Fruit fly (Drosophila melanogaster) whole organism, embryonic: Measurements from ENCODE around the gene CG6420.

Experiments used
- BEAF-32 ChIP-seq: fragments of 200-800 bp; sonication (Bioruptor generic); optimal IDR thresholded peaks from 3 replicates; lab custom pipeline; 2017; ENCODE audit warnings: missing biosample characterization, missing genetic modification characterization, mild to moderate bottlenecking, moderate library complexity, missing genetic modification reagents
- Blimp-1 ChIP-seq: fragments of 200-800 bp; sonication (Bioruptor generic); optimal IDR thresholded peaks from 3 replicates; lab custom pipeline; 2018; ENCODE audit warnings: missing biosample characterization, missing genetic modification characterization, mild to moderate bottlenecking, moderate library complexity, missing genetic modification reagents
- C15 ChIP-seq: fragments of 200-800 bp; sonication (Bioruptor generic); IDR thresholded peaks from 3 replicates; pipeline ENCODE4 v1.3.6; 2022; ENCODE audit warnings: missing biosample characterization, missing genetic modification characterization
- CG10321 ChIP-seq: fragments of 200-800 bp; sonication (Bioruptor generic); IDR thresholded peaks from 2 replicates; pipeline ENCODE4 v1.3.6; 2022; ENCODE audit warnings: missing biosample characterization, missing genetic modification characterization
- CG10431 ChIP-seq: fragments of 200-800 bp; sonication (Bioruptor generic); optimal IDR thresholded peaks from 3 replicates; lab custom pipeline; 2018; ENCODE audit warnings: missing biosample characterization, mild to moderate bottlenecking, missing genetic modification characterization
- CG11723 ChIP-seq: fragments of 200-800 bp; sonication (Bioruptor generic); optimal IDR thresholded peaks from 2 replicates; lab custom pipeline; 2017; ENCODE audit warnings: missing biosample characterization, mild to moderate bottlenecking, missing genetic modification characterization
- CG12659 ChIP-seq: fragments of 200-800 bp; sonication (Bioruptor generic); optimal IDR thresholded peaks from 3 replicates; lab custom pipeline; 2017; ENCODE audit warnings: mild to moderate bottlenecking, missing biosample characterization, missing genetic modification reagents, missing genetic modification characterization
- CG17912 ChIP-seq: fragments of 200-800 bp; sonication (Bioruptor generic); optimal IDR thresholded peaks from 2 replicates; lab custom pipeline; 2018; ENCODE audit warnings: missing biosample characterization, mild to moderate bottlenecking, missing genetic modification characterization
- CG2202 ChIP-seq: fragments of 200-800 bp; sonication (Bioruptor generic); optimal IDR thresholded peaks from 2 replicates; lab custom pipeline; 2018; ENCODE audit warnings: missing biosample characterization, mild to moderate bottlenecking, missing genetic modification characterization
- CG32532 ChIP-seq: fragments of 200-800 bp; sonication (Bioruptor generic); IDR thresholded peaks from 2 replicates; pipeline ENCODE4 v1.3.6; 2022; ENCODE audit warnings: missing biosample characterization, missing genetic modification characterization
- CG43689 ChIP-seq: fragments of 200-800 bp; sonication (Bioruptor generic); IDR thresholded peaks from 2 replicates; pipeline ENCODE4 v1.3.6; 2022; ENCODE audit warnings: missing biosample characterization, missing genetic modification characterization
- CG4404 ChIP-seq: fragments of 200-800 bp; sonication (Bioruptor generic); IDR thresholded peaks from 2 replicates; pipeline ENCODE4 v1.3.6; 2022; ENCODE audit warnings: missing biosample characterization, missing genetic modification characterization
- CG4424 ChIP-seq: fragments of 200-800 bp; sonication (Bioruptor generic); optimal IDR thresholded peaks from 3 replicates; lab custom pipeline; 2016; ENCODE audit warnings: missing biosample characterization, missing genetic modification characterization
- CG5180 ChIP-seq: fragments of 200-800 bp; sonication (Bioruptor generic); optimal IDR thresholded peaks from 3 replicates; lab custom pipeline; 2017; ENCODE audit warnings: missing biosample characterization, missing genetic modification characterization, mild to moderate bottlenecking, moderate library complexity, missing genetic modification reagents
- CG7372 ChIP-seq: fragments of 200-800 bp; sonication (Bioruptor generic); IDR thresholded peaks from 2 replicates; pipeline ENCODE4 v1.3.6; 2022; ENCODE audit warnings: missing biosample characterization, missing genetic modification characterization
- CG7556 ChIP-seq: fragments of 200-800 bp; sonication (Bioruptor generic); optimal IDR thresholded peaks from 2 replicates; lab custom pipeline; 2017; ENCODE audit warnings: missing biosample characterization, mild to moderate bottlenecking, missing genetic modification characterization
- CG7928 ChIP-seq: fragments of 200-800 bp; sonication (Bioruptor generic); optimal IDR thresholded peaks from 2 replicates; lab custom pipeline; 2017; ENCODE audit warnings: missing biosample characterization, mild to moderate bottlenecking, missing genetic modification characterization
- CG8765 ChIP-seq: fragments of 200-800 bp; sonication (Bioruptor generic); IDR thresholded peaks from 2 replicates; pipeline ENCODE4 v1.3.6; 2022; ENCODE audit warnings: missing biosample characterization, missing genetic modification characterization
- CG9932 ChIP-seq: fragments of 200-800 bp; sonication (Bioruptor generic); IDR thresholded peaks from 2 replicates; pipeline ENCODE4 v1.3.6; 2022; ENCODE audit warnings: missing biosample characterization, missing genetic modification characterization
- Fer2 ChIP-seq: fragments of 200-800 bp; sonication (Bioruptor generic); optimal IDR thresholded peaks from 2 replicates; lab custom pipeline; 2018; ENCODE audit warnings: missing biosample characterization, mild to moderate bottlenecking, missing genetic modification characterization, moderate library complexity
- HHEX ChIP-seq: fragments of 200-800 bp; sonication (Bioruptor generic); optimal IDR thresholded peaks from 3 replicates; lab custom pipeline; 2017; ENCODE audit warnings: missing biosample characterization, mild to moderate bottlenecking, missing genetic modification characterization, missing genetic modification reagents
- Hr51 ChIP-seq, 2 experiments: fragments of 200-800 bp; sonication (Bioruptor generic); optimal IDR thresholded peaks; 2 replicates in 1 of 2; 3 replicates in 1 of 2; lab custom pipeline; 2016 to 2018; ENCODE audit warnings: missing biosample characterization in 2 of 2, missing genetic modification characterization in 2 of 2, mild to moderate bottlenecking in 1 of 2, moderate library complexity in 1 of 2
- MBD-R2 ChIP-seq: fragments of 200-800 bp; sonication (Bioruptor generic); IDR thresholded peaks from 2 replicates; pipeline ENCODE4 v1.3.6; 2022; ENCODE audit warnings: missing biosample characterization, missing genetic modification characterization
- Ptx1 ChIP-seq: fragments of 200-800 bp; sonication (Bioruptor generic); IDR thresholded peaks from 2 replicates; pipeline ENCODE4 v1.3.6; 2022; ENCODE audit warnings: missing biosample characterization, missing genetic modification characterization
- Side ChIP-seq: fragments of 200-800 bp; sonication (Bioruptor generic); optimal IDR thresholded peaks from 2 replicates; lab custom pipeline; 2016; ENCODE audit warnings: missing biosample characterization, missing genetic modification characterization
- Sox102F ChIP-seq: fragments of 200-800 bp; sonication (Bioruptor generic); optimal IDR thresholded peaks from 2 replicates; lab custom pipeline; 2018; ENCODE audit warnings: missing biosample characterization, mild to moderate bottlenecking, missing genetic modification characterization, moderate library complexity
- Usf ChIP-seq: fragments of 200-800 bp; sonication (Bioruptor generic); optimal IDR thresholded peaks from 2 replicates; lab custom pipeline; 2017; ENCODE audit warnings: missing genotype, missing biosample characterization, missing genetic modification characterization
- al ChIP-seq: fragments of 200-800 bp; sonication (Bioruptor generic); IDR thresholded peaks from 2 replicates; pipeline ENCODE4 v1.3.6; 2022; ENCODE audit warnings: missing biosample characterization, missing genetic modification characterization
- bbx ChIP-seq: fragments of 200-800 bp; sonication (Bioruptor generic); IDR thresholded peaks from 2 replicates; pipeline ENCODE4 v1.3.6; 2022; ENCODE audit warnings: missing biosample characterization, missing genetic modification characterization; ENCODE audit not compliant: partially characterized antibody
- cas ChIP-seq: fragments of 200-800 bp; sonication (Bioruptor generic); IDR thresholded peaks from 2 replicates; pipeline ENCODE4 v1.3.6; 2022; ENCODE audit warnings: missing biosample characterization, missing genetic modification characterization
- caup ChIP-seq: fragments of 200-800 bp; sonication (Bioruptor generic); optimal IDR thresholded peaks from 3 replicates; lab custom pipeline; 2017; ENCODE audit warnings: missing biosample characterization, mild to moderate bottlenecking, missing genetic modification characterization, moderate library complexity; ENCODE audit not compliant: severe bottlenecking
- cg ChIP-seq: fragments of 200-800 bp; sonication (Bioruptor generic); optimal IDR thresholded peaks from 3 replicates; lab custom pipeline; 2019; ENCODE audit warnings: missing biosample characterization, mild to moderate bottlenecking, missing genetic modification characterization, moderate library complexity
- chif ChIP-seq, 2 experiments: fragments of 200-800 bp; sonication (Bioruptor generic); optimal IDR thresholded peaks; 3 replicates each; lab custom pipeline; 2016; ENCODE audit warnings: missing biosample characterization in 2 of 2, missing genetic modification characterization in 2 of 2
- cwo ChIP-seq: fragments of 200-800 bp; sonication (Bioruptor generic); optimal IDR thresholded peaks from 3 replicates; lab custom pipeline; 2017; ENCODE audit warnings: missing biosample characterization, missing genetic modification characterization, mild to moderate bottlenecking, moderate library complexity, missing genetic modification reagents
- dimm ChIP-seq: fragments of 200-800 bp; sonication (Bioruptor generic); IDR thresholded peaks from 2 replicates; pipeline ENCODE4 v1.3.6; 2022; ENCODE audit warnings: missing biosample characterization, missing genetic modification characterization
- fd102C ChIP-seq: fragments of 200-800 bp; sonication (Bioruptor generic); optimal IDR thresholded peaks from 2 replicates; lab custom pipeline; 2018; ENCODE audit warnings: missing biosample characterization, mild to moderate bottlenecking, missing genetic modification characterization, moderate library complexity
- fd64A ChIP-seq: fragments of 200-800 bp; sonication (Bioruptor generic); optimal IDR thresholded peaks from 3 replicates; lab custom pipeline; 2018; ENCODE audit warnings: missing biosample characterization, mild to moderate bottlenecking, missing genetic modification characterization
- gcm2 ChIP-seq: fragments of 200-800 bp; sonication (Bioruptor generic); optimal IDR thresholded peaks from 2 replicates; lab custom pipeline; 2016; ENCODE audit warnings: missing biosample characterization, missing genetic modification characterization
- gfzf ChIP-seq: fragments of 200-800 bp; sonication (Bioruptor generic); optimal IDR thresholded peaks from 2 replicates; lab custom pipeline; 2016; ENCODE audit warnings: missing biosample characterization, mild to moderate bottlenecking, missing genetic modification characterization, moderate library complexity
- hth ChIP-seq: fragments of >200 bp; optimal IDR thresholded peaks from 2 replicates; lab custom pipeline; 2017; ENCODE audit warnings: inconsistent platforms
- jing ChIP-seq: fragments of 200-800 bp; sonication (Bioruptor generic); optimal IDR thresholded peaks from 2 replicates; lab custom pipeline; 2018; ENCODE audit warnings: missing biosample characterization, mild to moderate bottlenecking, missing genetic modification characterization
- lmd ChIP-seq: fragments of 200-800 bp; sonication (Bioruptor generic); IDR thresholded peaks from 2 replicates; pipeline ENCODE4 v1.3.6; 2022; ENCODE audit warnings: missing biosample characterization, missing genetic modification characterization
- mld ChIP-seq: fragments of 200-800 bp; sonication (Bioruptor generic); IDR thresholded peaks from 3 replicates; pipeline ENCODE4 v1.3.6; 2022; ENCODE audit warnings: missing biosample characterization, missing genetic modification characterization; ENCODE audit not compliant: partially characterized antibody
- nau ChIP-seq: fragments of 200-800 bp; sonication (Bioruptor generic); optimal IDR thresholded peaks from 3 replicates; lab custom pipeline; 2017; ENCODE audit warnings: missing biosample characterization, mild to moderate bottlenecking, missing genetic modification characterization, missing genetic modification reagents
- otp ChIP-seq: fragments of 200-800 bp; sonication (Bioruptor generic); IDR thresholded peaks from 3 replicates; pipeline ENCODE4, ENCODE4 v1.3.6; 2022; ENCODE audit warnings: missing biosample characterization, missing genetic modification characterization
- peb ChIP-seq: fragments of 200-800 bp; sonication (Bioruptor generic); IDR thresholded peaks from 2 replicates; pipeline ENCODE4 v1.3.6; 2022; ENCODE audit warnings: missing biosample characterization, missing genetic modification characterization
- sisA ChIP-seq: fragments of 200-800 bp; sonication (Bioruptor generic); IDR thresholded peaks from 2 replicates; pipeline ENCODE4 v1.3.6; 2022; ENCODE audit warnings: missing biosample characterization, missing genetic modification characterization
- slou ChIP-seq: fragments of 200-800 bp; sonication (Bioruptor generic); optimal IDR thresholded peaks from 3 replicates; lab custom pipeline; 2016; ENCODE audit warnings: missing biosample characterization, missing genetic modification characterization
- tll ChIP-seq, 2 experiments: fragments of 200-800 bp in 1 of 2; fragments of >200 bp in 1 of 2; sonication (Bioruptor generic) in 1 of 2; optimal IDR thresholded peaks; 2 replicates each; lab custom pipeline; 2017 to 2019; ENCODE audit warnings: missing biosample characterization in 2 of 2, missing genetic modification characterization in 2 of 2, mild to moderate bottlenecking in 1 of 2, moderate library complexity in 1 of 2
- vnd ChIP-seq: fragments of 200-800 bp; sonication (Bioruptor generic); IDR thresholded peaks from 3 replicates; pipeline ENCODE4 v1.3.6; 2022; ENCODE audit warnings: missing biosample characterization, missing genetic modification characterization; ENCODE audit not compliant: partially characterized antibody

CG6420 gene

DNA sequence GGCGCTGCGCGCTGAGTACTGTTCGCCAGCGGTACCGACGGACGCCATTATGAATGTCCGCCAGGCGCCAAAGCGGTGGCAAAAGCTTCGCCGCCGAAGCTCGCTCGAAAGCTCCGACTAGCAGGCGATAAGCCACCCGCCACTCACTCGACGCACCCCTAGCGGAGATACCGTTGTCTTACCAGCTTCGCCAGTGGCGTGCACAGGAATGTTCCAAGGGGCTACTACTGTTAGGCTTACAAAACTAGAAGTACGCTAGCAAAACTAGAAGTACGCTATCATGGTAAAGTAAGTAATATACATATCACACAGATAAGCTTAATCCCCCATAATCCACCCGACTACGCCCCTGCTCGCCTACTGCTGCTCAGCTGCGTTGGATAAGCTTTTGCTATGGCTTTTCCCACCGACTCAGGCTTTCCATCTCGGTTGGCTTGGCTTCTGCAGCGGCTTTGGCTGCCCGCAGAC, 10.9 kb downstream of the CG6420 start, which contains the start of gene amon (continued):
- TF ChIP-seq CG7556 (GFP tag; lab: Kevin White, UChicago) (peak; percentile 99), mld (GFP tag; lab: Robert Waterston, UW) (no peak), fd102C (peak; percentile 16), CG10321 (peak; percentile 84), CG43689 (GFP tag; lab: Robert Waterston, UW) (peak; percentile 97), sisA (peak; percentile 99), CG10431 (GFP tag; lab: Kevin White, UChicago) (peak; percentile 76), Usf (peak; percentile 86), gcm2 (GFP tag; lab: Kevin White, UChicago) (peak; percentile 96), Sox102F (GFP tag; lab: Kevin White, UChicago) (peak; percentile 98), CG4404 (GFP tag; lab: Robert Waterston, UW) (peak; percentile 97), al (GFP tag; lab: Robert Waterston, UW) (peak; percentile 98), Blimp-1 (peak; percentile 94), CG17912 (peak; percentile 89), cg (no peak), tll (GFP tag; optimal IDR thresholded peaks at IDR 0.05; lab: Kevin White, UChicago) (no peak), dimm (GFP tag; lab: Robert Waterston, UW) (peak; percentile 94), C15 (peak; percentile 98), otp (GFP tag; lab: Robert Waterston, UW) (peak; percentile 98), Ptx1 (GFP tag; lab: Robert Waterston, UW) (peak; percentile 99), peb (GFP tag; lab: Robert Waterston, UW) (peak; percentile 96), gfzf (GFP tag; lab: Kevin White, UChicago) (peak; percentile 30), hth (no peak), slou (GFP tag; lab: Kevin White, UChicago) (peak; percentile 98), cas (peak; percentile 98), CG2202 (tag; lab: Kevin White, UChicago) (peak; percentile 61), Fer2 (tag; lab: Kevin White, UChicago) (peak; percentile 98), cwo (GFP tag; lab: Kevin White, UChicago) (peak; percentile 98), bbx (GFP tag; lab: Robert Waterston, UW) (no peak), CG4424 (GFP tag; lab: Kevin White, UChicago) (peak; percentile 98), lmd (peak; percentile 99), vnd (GFP tag; lab: Robert Waterston, UW) (no peak), BEAF-32 (peak; percentile 36), CG32532 (GFP tag; lab: Robert Waterston, UW) (peak; percentile 99), CG9932 (GFP tag; lab: Robert Waterston, UW) (peak; percentile 99), CG7928 (peak; percentile 83), CG12659 (GFP tag; lab: Kevin White, UChicago) (peak; percentile 99), chif (GFP tag; optimal IDR thresholded peaks at IDR 0.05; lab: Kevin White, UChicago) (peak; percentile 97 to 98), nau (GFP tag; lab: Kevin White, UChicago) (peak; percentile 98), jing (GFP tag; lab: Kevin White, UChicago) (peak; percentile 97), HHEX (peak; percentile 99), fd64A (GFP tag; lab: Kevin White, UChicago) (peak; percentile 88), CG5180 (peak; percentile 92), CG11723 (GFP tag; lab: Kevin White, UChicago) (peak; percentile 96), CG7372 (GFP tag; lab: Robert Waterston, UW) (peak; percentile 98), caup (GFP tag; lab: Kevin White, UChicago) (peak; percentile 100), CG8765 (GFP tag; lab: Robert Waterston, UW) (peak; percentile 93), MBD-R2 (peak; percentile 99), Side (peak; percentile 99), Hr51 (GFP tag; optimal IDR thresholded peaks at IDR 0.05; lab: Kevin White, UChicago) (peak; percentile 98)
